Worm (Caenorhabditis elegans): ENCODE data around the gene F21A3.2.

F21A3.2 gene

ce11 chrV:15533864-15534263 lies at the start of gene F21A3.2:
F21A3.2 (minus strand) TSS chrV:15533964.
- no peak for TF ChIP-seq nhr-90 (tag; optimal IDR thresholded peaks at IDR 0.05)
- TF ChIP-seq madf-10 (tag; optimal IDR thresholded peaks at IDR 0.05) = no peak
- no peak for TF ChIP-seq lsl-1 (GFP tag; optimal IDR thresholded peaks at IDR 0.05)
- no peak for TF ChIP-seq T07F8.4 (tag; optimal IDR thresholded peaks at IDR 0.05)
- no peak for TF ChIP-seq dpff-1 (tag; optimal IDR thresholded peaks at IDR 0.05)
- TF ChIP-seq mcd-1 (GFP tag; IDR thresholded peaks at IDR 0.05) = no peak
- TF ChIP-seq hlh-12 (tag; optimal IDR thresholded peaks at IDR 0.05) = no peak
- TF ChIP-seq egrh-3 (GFP tag; IDR thresholded peaks at IDR 0.05) = no peak
- TF ChIP-seq B0336.3 (GFP tag; IDR thresholded peaks at IDR 0.05) = no peak
- TF ChIP-seq D2030.7 (GFP tag; IDR thresholded peaks at IDR 0.05) = no peak
- no peak for TF ChIP-seq somi-1 (GFP tag; optimal IDR thresholded peaks at IDR 0.05)
- no peak for TF ChIP-seq hlh-26 (GFP tag; conservative IDR thresholded peaks at IDR 0.05)
- TF ChIP-seq ztf-28 (GFP tag; IDR thresholded peaks at IDR 0.05) = no peak
- TF ChIP-seq akir-1 (GFP tag; optimal IDR thresholded peaks at IDR 0.05) = no peak
- no peak for TF ChIP-seq F55B11.4 (tag; optimal IDR thresholded peaks at IDR 0.05; ENCODE audit: borderline replicate concordance, insufficient read depth)
- no peak for TF ChIP-seq nfya-2 (GFP tag; IDR thresholded peaks at IDR 0.05)
- TF ChIP-seq gei-17 (GFP tag; optimal IDR thresholded peaks at IDR 0.05) = no peak
- no peak for TF ChIP-seq ztf-25 (GFP tag; IDR thresholded peaks at IDR 0.05)

- peak; percentile 80 for TF ChIP-seq nfyb-1 (GFP tag; IDR thresholded peaks at IDR 0.05)
These were observed 47.7 kb upstream of the F21A3.2 start for ce11 chrV:15581440-15581839.

ce11 chrV:15578386-15578785 lies 44.6 kb upstream of the F21A3.2 start, which contains the start of gene F28F8.9:
F28F8.9 (minus strand) TSS chrV:15578673.
- TF ChIP-seq dox-1 (GFP tag; IDR thresholded peaks at IDR 0.05) = 0 out of 2 replicates have a peak, but pooled peaks have one; percentile 12
- TF ChIP-seq nhr-120 (GFP tag; IDR thresholded peaks at IDR 0.05) = no peak
- TF ChIP-seq cebp-1 (GFP tag; IDR thresholded peaks at IDR 0.05) = no peak
- peak; percentile 28 for TF ChIP-seq cebp-1 (tag; optimal IDR thresholded peaks at IDR 0.05)
- TF ChIP-seq attf-3 (GFP tag; conservative IDR thresholded peaks at IDR 0.05) = peak; percentile 89
- TF ChIP-seq lin-35 (GFP tag; optimal IDR thresholded peaks at IDR 0.05) = peak in 1 of 3 experiments; percentile 74
- peak; percentile 66 for TF ChIP-seq lin-54 (GFP tag; optimal IDR thresholded peaks at IDR 0.05)
- TF ChIP-seq ceh-91 (GFP tag; IDR thresholded peaks at IDR 0.05) = no peak
- TF ChIP-seq K11D2.4 (GFP tag; IDR thresholded peaks at IDR 0.05) = no peak
- TF ChIP-seq efl-1 (GFP tag; optimal IDR thresholded peaks at IDR 0.05) = peak; percentile 17
- peak; percentile 11 for TF ChIP-seq attf-5 (GFP tag; optimal IDR thresholded peaks at IDR 0.05)
- TF ChIP-seq dpl-1 (GFP tag; optimal IDR thresholded peaks at IDR 0.05) = peak; percentile 48
- no peak for TF ChIP-seq zfh-2 (GFP tag; conservative IDR thresholded peaks at IDR 0.05)

- no peak for TF ChIP-seq xnd-1 (tag; optimal IDR thresholded peaks at IDR 0.05)
- TF ChIP-seq pbrm-1 (GFP tag; IDR thresholded peaks at IDR 0.05) = no peak
- no peak for TF ChIP-seq ztf-18 (tag; optimal IDR thresholded peaks at IDR 0.05)
- TF ChIP-seq egrh-3 (GFP tag; IDR thresholded peaks at IDR 0.05) = no peak
- TF ChIP-seq ceh-40 (GFP tag; IDR thresholded peaks at IDR 0.05) = no peak
- no peak for TF ChIP-seq ceh-58 (GFP tag; IDR thresholded peaks at IDR 0.05)
- TF ChIP-seq F49E8.2 (tag; optimal IDR thresholded peaks at IDR 0.05; ENCODE audit: insufficient read depth) = no peak
These were observed 43.7 kb upstream of the F21A3.2 start, which contains the start of gene atx-3 for ce11 chrV:15577395-15577896. atx-3 (minus strand) TSS chrV:15577445.

Measured in whole organism, young adult.